Worm (Caenorhabditis elegans): ENCODE results near the gene nrf-5.

Gene nrf-5

DNA sequence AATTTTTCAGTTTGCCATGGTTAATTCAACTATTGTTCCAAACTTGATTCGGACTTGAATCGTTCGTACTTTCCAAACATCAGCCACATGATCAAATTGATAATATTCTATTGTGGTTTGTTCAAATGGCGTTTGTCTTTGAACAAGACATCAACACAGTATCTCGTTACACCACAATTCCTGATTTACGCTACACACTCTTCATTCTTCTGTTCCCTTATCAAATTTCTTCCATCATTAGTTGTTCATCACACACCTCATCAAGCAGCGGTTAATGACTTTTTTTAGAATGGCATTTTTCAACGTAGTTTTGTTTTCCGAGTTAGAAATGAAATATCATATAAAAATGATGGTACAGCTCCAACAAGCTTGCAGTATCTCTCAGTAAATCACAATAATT is 50.2 kb downstream of the nrf-5 start:
- no peak for TF ChIP-seq unc-39 (tag; optimal IDR thresholded peaks at IDR 0.05)
- peak in 1 of 2 experiments; percentile 98 for TF ChIP-seq unc-62 (GFP tag; optimal IDR thresholded peaks at IDR 0.05 in 1 of 2)
- TF ChIP-seq unc-62 (tag; optimal IDR thresholded peaks at IDR 0.05), result no peak
- TF ChIP-seq pqm-1 (tag; optimal IDR thresholded peaks at IDR 0.05), result peak; percentile 61
- no peak for TF ChIP-seq Y75B8A.6 (GFP tag; IDR thresholded peaks at IDR 0.05)
- peak; percentile 28 for TF ChIP-seq nhr-48 (tag; optimal IDR thresholded peaks at IDR 0.05)
- TF ChIP-seq lin-13 (GFP tag; optimal IDR thresholded peaks at IDR 0.05), result peak; percentile 7
- peak; percentile 88 for TF ChIP-seq dve-1 (tag; optimal IDR thresholded peaks at IDR 0.05; ENCODE audit: insufficient read depth)
- peak; percentile 70 for TF ChIP-seq nhr-6 (tag; optimal IDR thresholded peaks at IDR 0.05)
- peak; percentile 65 for TF ChIP-seq nhr-77 (tag; optimal IDR thresholded peaks at IDR 0.05)
- no peak for TF ChIP-seq R02D3.7 (tag; optimal IDR thresholded peaks at IDR 0.05)
- peak; percentile 12; the same call in 1 of the 2 replicates for TF ChIP-seq ceh-20 (GFP tag; IDR thresholded peaks at IDR 0.05)
- TF ChIP-seq hlh-11 (tag; optimal IDR thresholded peaks at IDR 0.05), result peak; percentile 80
- peak; percentile 53 for TF ChIP-seq mxl-3 (GFP tag; optimal IDR thresholded peaks at IDR 0.05)
- TF ChIP-seq hlh-30 (tag; optimal IDR thresholded peaks at IDR 0.05; ENCODE audit: insufficient read depth), result peak; percentile 67
- peak; percentile 95 for TF ChIP-seq nhr-28 (tag; optimal IDR thresholded peaks at IDR 0.05)
- TF ChIP-seq mes-2 (tag; optimal IDR thresholded peaks at IDR 0.05; ENCODE audit: poor library complexity, severe bottlenecking), result peak; percentile 24
- TF ChIP-seq skn-1 (tag; optimal IDR thresholded peaks at IDR 0.05), result no peak
- peak in 1 of 2 experiments; percentile 71 for TF ChIP-seq mdl-1 (tag; optimal IDR thresholded peaks at IDR 0.05)
- TF ChIP-seq dmd-6 (GFP tag; IDR thresholded peaks at IDR 0.05), result peak; percentile 82
- TF ChIP-seq D1046.2 (GFP tag; IDR thresholded peaks at IDR 0.05), result no peak
- TF ChIP-seq nhr-10 (tag; optimal IDR thresholded peaks at IDR 0.05), result peak; percentile 29
- TF ChIP-seq daf-16 (GFP tag; optimal IDR thresholded peaks at IDR 0.05), result no peak
- peak; percentile 91 for TF ChIP-seq daf-16 (tag; optimal IDR thresholded peaks at IDR 0.05)
- TF ChIP-seq fkh-10 (GFP tag; optimal IDR thresholded peaks at IDR 0.05), result no peak

DNA sequence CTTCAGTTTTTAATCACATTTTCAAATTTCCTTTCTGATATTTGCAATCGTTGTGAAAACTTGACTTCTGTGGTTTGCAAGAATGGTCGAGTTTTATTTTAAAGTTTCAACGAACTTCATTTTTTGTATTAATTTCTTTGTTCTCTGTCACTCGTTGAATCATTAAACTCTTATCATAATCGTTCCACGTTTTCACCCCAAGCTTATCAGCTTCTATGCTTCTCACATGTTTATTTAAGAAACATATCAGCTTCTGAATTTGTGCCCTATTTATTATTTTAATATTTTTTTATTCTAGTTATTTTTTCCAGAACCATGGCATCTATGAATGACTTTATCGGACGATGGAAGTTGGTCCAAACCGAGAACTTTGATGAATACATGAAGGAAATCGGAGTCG is 51.2 kb downstream of the nrf-5 start, which contains the start of gene lbp-7:
Gene lbp-7 (plus strand): TSS at position 312 of the 400 bp plus-strand sequence.
- TF ChIP-seq lin-13 (GFP tag; optimal IDR thresholded peaks at IDR 0.05) (no peak), ceh-82 (tag; optimal IDR thresholded peaks at IDR 0.05) (no peak), daf-12 (tag; optimal IDR thresholded peaks at IDR 0.05) (no peak), hlh-11 (tag; optimal IDR thresholded peaks at IDR 0.05) (peak; percentile 55), attf-4 (tag; optimal IDR thresholded peaks at IDR 0.05) (no peak), tag-97 (GFP tag; IDR thresholded peaks at IDR 0.05) (no peak), nhr-6 (tag; optimal IDR thresholded peaks at IDR 0.05) (peak; percentile 31), dpl-1 (GFP tag; optimal IDR thresholded peaks at IDR 0.05) (no peak), pqm-1 (tag; optimal IDR thresholded peaks at IDR 0.05) (peak; percentile 70), ztf-7 (tag; optimal IDR thresholded peaks at IDR 0.05) (no peak), tra-1 (GFP tag; IDR thresholded peaks at IDR 0.05) (0 out of 2 replicates have a peak, but pooled peaks have one; percentile 25), F37D6.2 (tag; optimal IDR thresholded peaks at IDR 0.05) (no peak), lir-3 (tag; optimal IDR thresholded peaks at IDR 0.05) (no peak), aha-1 (tag) (peak; percentile 31), nhr-28 (tag; optimal IDR thresholded peaks at IDR 0.05) (peak; percentile 63), Y48G9A.11 (GFP tag; IDR thresholded peaks at IDR 0.05) (no peak), dmd-6 (GFP tag; IDR thresholded peaks at IDR 0.05) (peak; percentile 81), nhr-102 (tag; optimal IDR thresholded peaks at IDR 0.05) (no peak), hif-1 (tag; optimal IDR thresholded peaks at IDR 0.05) (no peak), pha-4 (GFP tag; IDR thresholded peaks at IDR 0.05) (no peak), pha-4 (tag; optimal IDR thresholded peaks at IDR 0.05) (no peak), vab-7 (GFP tag; IDR thresholded peaks at IDR 0.05) (no peak), ceh-62 (tag; optimal IDR thresholded peaks at IDR 0.05) (no peak), skn-1 (tag; optimal IDR thresholded peaks at IDR 0.05) (no peak), aly-2 (tag; optimal IDR thresholded peaks at IDR 0.05) (no peak), dve-1 (tag; optimal IDR thresholded peaks at IDR 0.05; ENCODE audit: insufficient read depth) (peak; percentile 49), nhr-77 (tag; optimal IDR thresholded peaks at IDR 0.05) (peak; percentile 5), dmd-8 (GFP tag; IDR thresholded peaks at IDR 0.05) (no peak), daf-16 (GFP tag; optimal IDR thresholded peaks at IDR 0.05) (no peak), daf-16 (tag; optimal IDR thresholded peaks at IDR 0.05) (peak; percentile 79), Y105C5A.15 (GFP tag; IDR thresholded peaks at IDR 0.05) (no peak), unc-62 (GFP tag; optimal IDR thresholded peaks at IDR 0.05 in 1 of 2) (peak in 1 of 2 experiments; percentile 39), unc-62 (tag; optimal IDR thresholded peaks at IDR 0.05) (no peak), lin-1 (GFP tag; IDR thresholded peaks at IDR 0.05) (no peak), D1046.2 (GFP tag; IDR thresholded peaks at IDR 0.05) (no peak), php-3 (GFP tag; IDR thresholded peaks at IDR 0.05) (peak; percentile 62; the same call in 1 of the 2 replicates), snpc-1.2 (GFP tag; IDR thresholded peaks at IDR 0.05) (no peak)

Measured in whole organism, L4 larva.